Worm (Caenorhabditis elegans) whole organism, L3 larva: ENCODE data around the gene clec-153.
A peak's percentile ranks its signal among the peaks of the same experiment; 100 is the strongest.

ENCODE experiments used
- R02D3.7 ChIP-seq: fragments of 150-350 bp; optimal IDR thresholded peaks from 2 replicates; lab custom pipeline; 2014; ENCODE audit warnings: missing biosample characterization, missing genetic modification characterization
- ZK546.5 ChIP-seq: sonication (generic microtip); optimal IDR thresholded peaks from 2 replicates; lab custom pipeline; 2017; ENCODE audit warnings: missing biosample characterization, missing genetic modification characterization
- aly-2 ChIP-seq: fragments of 150-350 bp; optimal IDR thresholded peaks from 2 replicates; lab custom pipeline; 2014; ENCODE audit warnings: missing biosample characterization, missing genetic modification characterization
- ama-1 ChIP-seq: fragments of 150-350 bp; optimal IDR thresholded peaks from 2 replicates; lab custom pipeline; 2018
- ceh-28 ChIP-seq: fragments of 150-350 bp; optimal IDR thresholded peaks from 2 replicates; lab custom pipeline; 2014; ENCODE audit warnings: missing biosample characterization, missing genetic modification reagents, missing genetic modification characterization
- ceh-82 ChIP-seq: fragments of 150-350 bp; optimal IDR thresholded peaks from 2 replicates; lab custom pipeline; 2014; ENCODE audit warnings: missing biosample characterization, missing genetic modification characterization
- ceh-9 ChIP-seq: sonication (generic microtip); optimal IDR thresholded peaks from 2 replicates; lab custom pipeline; 2018; ENCODE audit warnings: missing biosample characterization, missing genetic modification characterization
- egl-27 ChIP-seq: sonication (generic microtip); optimal IDR thresholded peaks from 4 replicates; lab custom pipeline; 2017; ENCODE audit warnings: missing biosample characterization, missing genetic modification reagents, missing genetic modification characterization
- elt-1 ChIP-seq: fragments of 150-350 bp; optimal IDR thresholded peaks from 2 replicates; lab custom pipeline; 2014; ENCODE audit warnings: missing biosample characterization, missing genetic modification characterization
- elt-2 ChIP-seq: sonication (generic microtip); optimal IDR thresholded peaks from 2 replicates; lab custom pipeline; 2016; ENCODE audit warnings: missing genetic modification reagents, mild to moderate bottlenecking, missing genetic modification characterization, missing compliant biosample characterization
- elt-3 ChIP-seq, 3 experiments: fragments of 150-350 bp in 1 of 3; sonication (generic microtip) in 2 of 3; optimal IDR thresholded peaks; 2 replicates in 2 of 3; 4 replicates in 1 of 3; lab custom pipeline; 2014 to 2017; ENCODE audit warnings: missing biosample characterization in 3 of 3, missing genetic modification characterization in 3 of 3
- fkh-10 ChIP-seq: sonication (generic microtip); optimal IDR thresholded peaks from 2 replicates; lab custom pipeline; 2017; ENCODE audit warnings: missing biosample characterization, missing genetic modification reagents, missing genetic modification characterization
- fos-1 ChIP-seq: fragments of 150-350 bp; optimal IDR thresholded peaks from 2 replicates; lab custom pipeline; 2014; ENCODE audit warnings: missing biosample characterization, missing genetic modification characterization
- jun-1 ChIP-seq: fragments of 150-350 bp; optimal IDR thresholded peaks from 2 replicates; lab custom pipeline; 2014; ENCODE audit warnings: missing biosample characterization, missing genetic modification reagents, missing genetic modification characterization
- lin-15B ChIP-seq: fragments of 150-350 bp; optimal IDR thresholded peaks from 2 replicates; lab custom pipeline; 2014; ENCODE audit warnings: missing biosample characterization, missing genetic modification characterization
- lin-39 ChIP-seq: fragments of 150-350 bp; optimal IDR thresholded peaks from 2 replicates; lab custom pipeline; 2018; ENCODE audit warnings: missing biosample characterization, missing genetic modification reagents, missing genetic modification characterization
- mml-1 ChIP-seq: fragments of 150-350 bp; sonication (generic microtip); optimal IDR thresholded peaks from 3 replicates; lab custom pipeline; 2014; ENCODE audit warnings: missing biosample characterization, missing genetic modification characterization
- nfya-1 ChIP-seq: sonication (generic microtip); optimal IDR thresholded peaks from 2 replicates; lab custom pipeline; 2017; ENCODE audit warnings: missing genetic modification characterization, mild to moderate bottlenecking, missing compliant biosample characterization, antibody characterized with exemption, moderate library complexity; ENCODE audit not compliant: insufficient read depth
- nhr-11 ChIP-seq: fragments of 150-350 bp; optimal IDR thresholded peaks from 2 replicates; lab custom pipeline; 2014; ENCODE audit warnings: missing biosample characterization, missing genetic modification characterization
- nhr-23 ChIP-seq: fragments of 150-350 bp; optimal IDR thresholded peaks from 2 replicates; lab custom pipeline; 2014; ENCODE audit warnings: missing biosample characterization, missing genetic modification reagents, missing genetic modification characterization
- nhr-237 ChIP-seq: fragments of 150-350 bp; optimal IDR thresholded peaks from 2 replicates; lab custom pipeline; 2014; ENCODE audit warnings: missing biosample characterization, missing genetic modification characterization
- nhr-25 ChIP-seq: sonication (generic microtip); optimal IDR thresholded peaks from 2 replicates; lab custom pipeline; 2017; ENCODE audit warnings: missing biosample characterization, missing genetic modification characterization
- nhr-43 ChIP-seq: sonication (generic microtip); optimal IDR thresholded peaks from 2 replicates; lab custom pipeline; 2016; ENCODE audit warnings: mild to moderate bottlenecking, missing genetic modification characterization, missing compliant biosample characterization; ENCODE audit not compliant: poor library complexity, severe bottlenecking
- nhr-67 ChIP-seq: fragments of 150-350 bp; optimal IDR thresholded peaks from 2 replicates; lab custom pipeline; 2014; ENCODE audit warnings: missing biosample characterization, missing genetic modification characterization
- nhr-76 ChIP-seq: fragments of 150-350 bp; sonication (generic microtip); optimal IDR thresholded peaks from 5 replicates; lab custom pipeline; 2014; ENCODE audit warnings: missing biosample characterization, missing genetic modification characterization
- pha-4 ChIP-seq: fragments of 150-350 bp; optimal IDR thresholded peaks from 2 replicates; lab custom pipeline; 2014; ENCODE audit warnings: missing biosample characterization, missing genetic modification reagents, missing genetic modification characterization
- sea-2 ChIP-seq: fragments of 150-350 bp; sonication (generic microtip); optimal IDR thresholded peaks from 4 replicates; lab custom pipeline; 2014; ENCODE audit warnings: missing biosample characterization, missing genetic modification reagents, missing genetic modification characterization
- skn-1 ChIP-seq: fragments of 150-350 bp; optimal IDR thresholded peaks from 2 replicates; lab custom pipeline; 2014; ENCODE audit warnings: missing biosample characterization, missing genetic modification characterization
- unc-39 ChIP-seq: sonication (generic microtip); optimal IDR thresholded peaks from 4 replicates; lab custom pipeline; 2017; ENCODE audit warnings: missing biosample characterization, missing genetic modification characterization
- unc-62 ChIP-seq: fragments of 150-350 bp; sonication (generic microtip); optimal IDR thresholded peaks from 4 replicates; lab custom pipeline; 2014; ENCODE audit warnings: missing biosample characterization, missing genetic modification reagents, missing genetic modification characterization
- ztf-11 ChIP-seq: fragments of 150-350 bp; optimal IDR thresholded peaks from 2 replicates; lab custom pipeline; 2014; ENCODE audit warnings: missing biosample characterization, missing genetic modification characterization

Gene clec-153

ce11 chrIII:4634947-4635346, at the start of gene clec-153:
Gene clec-153, plus strand, starts transcription at chrIII:4635247.
- TF ChIP-seq nhr-11 (no peak), ZK546.5 (tag; lab: Kevin White, UChicago) (no peak), ceh-9 (tag; lab: Kevin White, UChicago) (no peak), nhr-67 (tag; lab: Kevin White, UChicago) (no peak), fos-1 (tag; lab: Kevin White, UChicago) (no peak), unc-39 (tag; lab: Kevin White, UChicago) (no peak), jun-1 (no peak), nfya-1 (tag; lab: Kevin White, UChicago) (no peak), lin-39 (tag; lab: Kevin White, UChicago) (no peak), pha-4 (tag; lab: Kevin White, UChicago) (no peak)

- TF ChIP-seq fkh-10 (GFP tag; lab: Kevin White, UChicago) (no peak), sea-2 (GFP tag; lab: Kevin White, UChicago) (no peak), nhr-23 (tag; lab: Kevin White, UChicago) (peak; percentile 73), lin-15B (peak; percentile 26), nfya-1 (tag; lab: Kevin White, UChicago) (peak; percentile 90), nhr-25 (tag; lab: Kevin White, UChicago) (peak; percentile 32), mml-1 (tag; lab: Kevin White, UChicago) (no peak), elt-3 (tag; optimal IDR thresholded peaks at IDR 0.05; lab: Kevin White, UChicago) (no peak), aly-2 (tag; lab: Kevin White, UChicago) (no peak), nhr-237 (tag; lab: Kevin White, UChicago) (no peak), ceh-28 (tag; lab: Kevin White, UChicago) (peak; percentile 9), ztf-11 (tag; lab: Kevin White, UChicago) (no peak), nhr-76 (tag; lab: Kevin White, UChicago) (no peak), pha-4 (tag; lab: Kevin White, UChicago) (peak; percentile 73), ceh-9 (tag; lab: Kevin White, UChicago) (no peak), ceh-82 (tag; lab: Kevin White, UChicago) (no peak), R02D3.7 (tag; lab: Kevin White, UChicago) (no peak), egl-27 (tag; lab: Kevin White, UChicago) (no peak), elt-2 (tag; lab: Kevin White, UChicago) (peak; percentile 25)
- TF ChIP-seq, all 47 proteins: peak for 7
Observed at ce11 chrIII:4587177-4587576, 47.9 kb upstream of the clec-153 start, which contains the start of the genes F35G12.7 and smc-4. Gene F35G12.7, minus strand, starts transcription at chrIII:4587330. Gene smc-4, plus strand, starts transcription at chrIII:4587501.

ce11 chrIII:4593098-4593697, 41.8 kb upstream of the clec-153 start, which contains the start of gene erh-2:
Gene erh-2, plus strand, starts transcription at chrIII:4593231.
- no peak for TF ChIP-seq aly-2 (tag; lab: Kevin White, UChicago)
- no peak for TF ChIP-seq unc-39 (tag; lab: Kevin White, UChicago)
- no peak for TF ChIP-seq ceh-28 (tag; lab: Kevin White, UChicago)
- TF ChIP-seq elt-1 (tag; lab: Kevin White, UChicago), result no peak
- TF ChIP-seq mml-1 (tag; lab: Kevin White, UChicago), result no peak

- TF ChIP-seq ceh-9 (tag; lab: Kevin White, UChicago) (no peak), ZK546.5 (tag; lab: Kevin White, UChicago) (no peak), nhr-23 (tag; lab: Kevin White, UChicago) (no peak), jun-1 (no peak), ama-1 (lab: Kevin White, UChicago) (no peak), lin-15B (no peak), sea-2 (GFP tag; lab: Kevin White, UChicago) (no peak), elt-2 (tag; lab: Kevin White, UChicago) (no peak), ceh-28 (tag; lab: Kevin White, UChicago) (no peak), skn-1 (no peak), ztf-11 (tag; lab: Kevin White, UChicago) (no peak), mml-1 (tag; lab: Kevin White, UChicago) (no peak), ceh-82 (tag; lab: Kevin White, UChicago) (no peak), nhr-43 (no peak), nhr-76 (tag; lab: Kevin White, UChicago) (no peak), nhr-11 (no peak), egl-27 (tag; lab: Kevin White, UChicago) (no peak), unc-62 (GFP tag; lab: Kevin White, UChicago) (no peak), pha-4 (tag; lab: Kevin White, UChicago) (no peak), elt-3 (tag; optimal IDR thresholded peaks at IDR 0.05; lab: Kevin White, UChicago) (no peak)
- TF ChIP-seq, all 47 proteins: peak for 0
Observed at ce11 chrIII:4594324-4594723, 40.7 kb upstream of the clec-153 start, which contains the start of gene apc-11. Gene apc-11, minus strand, starts transcription at chrIII:4594424.
